Worm (Caenorhabditis elegans): ENCODE results near the gene cbp-2.
A peak's percentile ranks its signal among the peaks of the same experiment; 100 is the strongest.

Gene cbp-2

DNA sequence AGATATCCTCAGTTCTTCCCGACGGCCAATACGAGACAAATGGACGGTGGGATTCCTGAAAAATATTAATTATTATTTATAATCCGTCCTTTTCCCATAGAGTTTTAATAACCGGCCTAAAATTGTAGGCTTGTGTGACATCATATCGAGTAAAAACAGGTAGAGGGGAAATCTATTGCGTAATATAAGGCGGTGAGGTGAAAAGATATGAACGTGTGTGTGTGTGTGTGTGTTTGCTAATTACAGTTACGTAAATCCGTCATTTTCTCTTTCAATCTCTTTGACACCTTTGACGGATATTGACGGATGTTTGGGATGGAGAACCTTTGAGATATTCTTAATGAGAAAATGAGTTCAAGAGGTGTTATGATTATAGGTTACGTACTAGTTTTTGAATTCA is 42.5 kb downstream of the cbp-2 start:
- TF ChIP-seq fos-1 (tag; optimal IDR thresholded peaks at IDR 0.05), result no peak
- no peak for TF ChIP-seq madf-9 (GFP tag; conservative IDR thresholded peaks at IDR 0.05)
- TF ChIP-seq cey-2 (tag; optimal IDR thresholded peaks at IDR 0.05; ENCODE audit: borderline replicate concordance, insufficient read depth), result no peak
- no peak for TF ChIP-seq tag-97 (GFP tag; IDR thresholded peaks at IDR 0.05)
- TF ChIP-seq ctbp-1 (GFP tag; IDR thresholded peaks at IDR 0.05), result no peak
- TF ChIP-seq daf-8 (GFP tag; IDR thresholded peaks at IDR 0.05), result no peak
- TF ChIP-seq skn-1 (tag; optimal IDR thresholded peaks at IDR 0.05), result no peak
- no peak for TF ChIP-seq lsy-2 (tag; optimal IDR thresholded peaks at IDR 0.05)
- no peak for TF ChIP-seq F26F4.8 (GFP tag; conservative IDR thresholded peaks at IDR 0.05)
- no peak for TF ChIP-seq tra-1 (GFP tag; IDR thresholded peaks at IDR 0.05)
- no peak for TF ChIP-seq lim-7 (GFP tag; IDR thresholded peaks at IDR 0.05)
- no peak for TF ChIP-seq zag-1 (tag; optimal IDR thresholded peaks at IDR 0.05)
- TF ChIP-seq hlh-30 (tag; optimal IDR thresholded peaks at IDR 0.05; ENCODE audit: insufficient read depth), result no peak
- no peak for TF ChIP-seq zip-11 (GFP tag; IDR thresholded peaks at IDR 0.05)
- TF ChIP-seq daf-19 (GFP tag; conservative IDR thresholded peaks at IDR 0.05), result no peak
- TF ChIP-seq Y105C5A.15 (GFP tag; IDR thresholded peaks at IDR 0.05), result no peak
- no peak for TF ChIP-seq dve-1 (tag; optimal IDR thresholded peaks at IDR 0.05; ENCODE audit: insufficient read depth)
- no peak for TF ChIP-seq jun-1 (tag; optimal IDR thresholded peaks at IDR 0.05)
- TF ChIP-seq ztf-11 (tag; optimal IDR thresholded peaks at IDR 0.05), result no peak

DNA sequence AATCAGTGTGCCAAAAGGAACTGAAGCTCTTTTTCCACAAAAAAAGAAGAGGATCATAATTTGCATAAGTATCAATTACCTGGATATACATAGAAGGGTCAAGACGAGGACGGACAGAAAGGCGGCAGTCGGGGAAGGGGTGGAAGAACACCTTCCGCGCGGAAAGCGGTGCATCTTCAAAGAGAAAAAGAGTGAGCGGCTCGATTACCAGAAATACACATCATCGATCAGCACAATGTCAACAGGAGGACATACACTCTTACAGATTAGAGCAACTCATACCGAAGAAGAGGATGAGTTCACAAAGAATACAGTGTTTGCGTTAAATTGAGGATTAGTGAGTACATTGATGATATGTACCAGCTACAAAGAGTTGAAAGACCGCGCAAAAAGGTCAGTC is 46.4 kb downstream of the cbp-2 start:
- no peak for TF ChIP-seq dmd-8 (GFP tag; IDR thresholded peaks at IDR 0.05)
- no peak for TF ChIP-seq dve-1 (tag; optimal IDR thresholded peaks at IDR 0.05; ENCODE audit: insufficient read depth)
- TF ChIP-seq unc-39 (tag; optimal IDR thresholded peaks at IDR 0.05), result no peak
- TF ChIP-seq fkh-10 (GFP tag; optimal IDR thresholded peaks at IDR 0.05), result no peak
- TF ChIP-seq aha-1 (tag), result peak; percentile 90
- no peak for TF ChIP-seq daf-12 (tag; optimal IDR thresholded peaks at IDR 0.05)

DNA sequence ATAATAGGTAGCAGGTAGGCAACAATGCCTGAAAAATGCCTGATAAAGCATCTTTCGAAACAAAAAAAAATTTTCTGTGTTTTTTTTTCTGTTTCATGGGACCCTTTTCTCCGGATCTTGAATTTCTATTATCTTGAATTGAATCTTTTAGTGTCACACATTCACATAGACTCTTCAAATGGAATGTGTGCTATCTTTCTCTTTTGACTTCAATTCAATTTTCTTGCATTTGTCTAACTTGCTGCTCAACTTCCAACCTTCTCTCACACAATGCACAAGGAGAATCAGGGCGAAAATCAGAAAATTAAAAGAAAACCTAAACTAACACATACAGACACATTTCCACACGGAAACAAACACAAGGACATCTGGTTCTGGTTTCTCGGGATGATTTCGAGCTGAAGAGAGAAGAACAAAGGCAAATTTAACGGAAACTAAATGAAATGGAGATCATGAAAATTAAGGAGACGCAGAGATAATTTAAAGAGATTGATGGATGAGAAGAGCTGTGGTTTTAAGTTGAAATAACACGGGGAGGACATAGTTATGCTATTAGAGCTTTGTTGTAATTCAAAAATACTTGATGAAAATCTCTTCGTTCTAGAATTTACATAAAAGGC is 49.3 kb downstream of the cbp-2 start:
- TF ChIP-seq snpc-1.2 (GFP tag; IDR thresholded peaks at IDR 0.05), result no peak
- no peak for TF ChIP-seq nhr-28 (tag; optimal IDR thresholded peaks at IDR 0.05)
- no peak for TF ChIP-seq pha-4 (GFP tag; IDR thresholded peaks at IDR 0.05)
- TF ChIP-seq pha-4 (tag; optimal IDR thresholded peaks at IDR 0.05), result no peak
- no peak for TF ChIP-seq lin-29 (GFP tag; IDR thresholded peaks at IDR 0.05)
- no peak for TF ChIP-seq aly-2 (tag; optimal IDR thresholded peaks at IDR 0.05)

DNA sequence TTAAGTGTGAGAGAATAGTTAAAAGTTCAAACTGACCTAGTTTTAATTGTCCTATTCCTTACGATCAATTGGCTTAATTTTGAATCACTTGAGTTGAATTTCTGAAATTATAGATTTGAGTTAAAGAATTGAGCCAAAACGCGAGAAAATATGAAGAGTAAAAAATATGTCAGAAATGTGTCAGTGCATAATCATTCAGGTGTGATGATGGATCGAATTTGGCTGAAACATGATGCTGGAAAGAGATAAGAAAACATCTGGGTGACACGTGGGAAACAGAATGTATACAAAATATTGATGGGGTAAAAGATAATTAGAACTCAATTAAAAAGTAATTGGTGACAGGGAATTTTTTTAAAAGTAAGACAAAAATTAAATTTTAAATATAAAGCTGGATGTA is 50.8 kb downstream of the cbp-2 start, which contains the start of gene R10E12.2:
R10E12.2 (minus strand) TSS at position 101 of the 400 bp plus-strand sequence.
- no peak for TF ChIP-seq hmg-1.1 (GFP tag; IDR thresholded peaks at IDR 0.05)
- no peak for TF ChIP-seq lin-1 (GFP tag; IDR thresholded peaks at IDR 0.05)
- no peak for TF ChIP-seq Y75B8A.6 (GFP tag; IDR thresholded peaks at IDR 0.05)
- TF ChIP-seq lin-15B (tag; optimal IDR thresholded peaks at IDR 0.05), result no peak
- no peak for TF ChIP-seq ama-1 (optimal IDR thresholded peaks at IDR 0.05)
- TF ChIP-seq ZK546.5 (tag; optimal IDR thresholded peaks at IDR 0.05), result no peak
- no peak for TF ChIP-seq mep-1 (tag; optimal IDR thresholded peaks at IDR 0.05)
- TF ChIP-seq R02D3.7 (tag; optimal IDR thresholded peaks at IDR 0.05), result no peak
- TF ChIP-seq arid-1 (GFP tag; conservative IDR thresholded peaks at IDR 0.05), result no peak
- TF ChIP-seq ces-1 (GFP tag; optimal IDR thresholded peaks at IDR 0.05), result no peak
- no peak for TF ChIP-seq lin-29 (GFP tag; IDR thresholded peaks at IDR 0.05)
- no peak for TF ChIP-seq egl-27 (tag; optimal IDR thresholded peaks at IDR 0.05)
- no peak for TF ChIP-seq nhr-6 (tag; optimal IDR thresholded peaks at IDR 0.05)
- TF ChIP-seq zfp-3 (GFP tag; conservative IDR thresholded peaks at IDR 0.05), result no peak
- no peak for TF ChIP-seq saeg-2 (GFP tag; IDR thresholded peaks at IDR 0.05)
- TF ChIP-seq nhr-48 (tag; optimal IDR thresholded peaks at IDR 0.05), result no peak
- TF ChIP-seq F26F4.8 (GFP tag; conservative IDR thresholded peaks at IDR 0.05), result no peak
- TF ChIP-seq nhr-10 (tag; optimal IDR thresholded peaks at IDR 0.05), result no peak
- TF ChIP-seq hlh-11 (tag; optimal IDR thresholded peaks at IDR 0.05), result no peak
- no peak for TF ChIP-seq F37D6.2 (tag; optimal IDR thresholded peaks at IDR 0.05)

Measured in whole organism, L4 larva.